Worm (Caenorhabditis elegans): ENCODE data around the gene cdk-1.

cdk-1 gene

ce11 chrIII:9772394-9772793 is 25.1 kb downstream of the cdk-1 start:
- TF ChIP-seq hmg-4 (GFP tag; optimal IDR thresholded peaks at IDR 0.05) (no peak), ets-7 (tag; optimal IDR thresholded peaks at IDR 0.05) (no peak), aly-1 (tag; optimal IDR thresholded peaks at IDR 0.05) (no peak), tra-4 (tag; optimal IDR thresholded peaks at IDR 0.05) (no peak), ama-1 (optimal IDR thresholded peaks at IDR 0.05) (no peak), flt-1 (GFP tag; IDR thresholded peaks at IDR 0.05) (no peak), ceh-36 (tag; optimal IDR thresholded peaks at IDR 0.05) (no peak), ceh-13 (GFP tag; optimal IDR thresholded peaks at IDR 0.05) (no peak), hmbx-1 (tag; optimal IDR thresholded peaks at IDR 0.05) (no peak), sea-1 (GFP tag; conservative IDR thresholded peaks at IDR 0.05) (no peak)

ce11 chrIII:9775916-9776315 is 28.6 kb downstream of the cdk-1 start:
- no peak for TF ChIP-seq B0310.2 (tag; optimal IDR thresholded peaks at IDR 0.05)
- TF ChIP-seq scrt-1 (GFP tag; IDR thresholded peaks at IDR 0.05), result no peak
- TF ChIP-seq sea-1 (GFP tag; conservative IDR thresholded peaks at IDR 0.05), result no peak
- TF ChIP-seq tbx-11 (GFP tag; IDR thresholded peaks at IDR 0.05), result no peak
- no peak for TF ChIP-seq hmg-4 (GFP tag; optimal IDR thresholded peaks at IDR 0.05)
- no peak for TF ChIP-seq ceh-36 (tag; optimal IDR thresholded peaks at IDR 0.05)
- TF ChIP-seq tbx-37 (GFP tag; conservative IDR thresholded peaks at IDR 0.05), result no peak
- no peak for TF ChIP-seq hmbx-1 (tag; optimal IDR thresholded peaks at IDR 0.05)
- TF ChIP-seq flt-1 (GFP tag; IDR thresholded peaks at IDR 0.05), result no peak
- no peak for TF ChIP-seq ets-7 (tag; optimal IDR thresholded peaks at IDR 0.05)
- no peak for TF ChIP-seq aly-1 (tag; optimal IDR thresholded peaks at IDR 0.05)
- no peak for TF ChIP-seq ceh-13 (GFP tag; optimal IDR thresholded peaks at IDR 0.05)
- no peak for TF ChIP-seq F13C5.2 (tag; optimal IDR thresholded peaks at IDR 0.05)
- TF ChIP-seq tra-4 (tag; optimal IDR thresholded peaks at IDR 0.05), result no peak
- no peak for TF ChIP-seq pes-1 (GFP tag; IDR thresholded peaks at IDR 0.05)
- no peak for TF ChIP-seq ama-1 (optimal IDR thresholded peaks at IDR 0.05)
- no peak for TF ChIP-seq hnd-1 (tag; optimal IDR thresholded peaks at IDR 0.05)

- no peak for TF ChIP-seq pes-1 (GFP tag; IDR thresholded peaks at IDR 0.05)
- TF ChIP-seq F13C5.2 (tag; optimal IDR thresholded peaks at IDR 0.05), result no peak
- no peak for TF ChIP-seq B0310.2 (tag; optimal IDR thresholded peaks at IDR 0.05)
- TF ChIP-seq hmg-4 (GFP tag; optimal IDR thresholded peaks at IDR 0.05), result no peak
- no peak for TF ChIP-seq tra-4 (tag; optimal IDR thresholded peaks at IDR 0.05)
- no peak for TF ChIP-seq aly-1 (tag; optimal IDR thresholded peaks at IDR 0.05)
- no peak for TF ChIP-seq ceh-36 (tag; optimal IDR thresholded peaks at IDR 0.05)
- no peak for TF ChIP-seq ets-7 (tag; optimal IDR thresholded peaks at IDR 0.05)
Measured at ce11 chrIII:9776323-9776722, 29.1 kb downstream of the cdk-1 start, which contains the start of gene usp-46. TSS of gene usp-46 (plus strand) at chrIII:9776623.

- no peak for TF ChIP-seq ceh-13 (GFP tag; optimal IDR thresholded peaks at IDR 0.05)
- no peak for TF ChIP-seq B0310.2 (tag; optimal IDR thresholded peaks at IDR 0.05)
- TF ChIP-seq aly-1 (tag; optimal IDR thresholded peaks at IDR 0.05), result no peak
- TF ChIP-seq pes-1 (GFP tag; IDR thresholded peaks at IDR 0.05), result no peak
- no peak for TF ChIP-seq ceh-36 (tag; optimal IDR thresholded peaks at IDR 0.05)
- no peak for TF ChIP-seq F13C5.2 (tag; optimal IDR thresholded peaks at IDR 0.05)
- no peak for TF ChIP-seq hmbx-1 (tag; optimal IDR thresholded peaks at IDR 0.05)
- TF ChIP-seq ama-1 (optimal IDR thresholded peaks at IDR 0.05), result no peak
- no peak for TF ChIP-seq hnd-1 (tag; optimal IDR thresholded peaks at IDR 0.05)
Measured at ce11 chrIII:9779080-9779479, 31.8 kb downstream of the cdk-1 start.

ce11 chrIII:9780254-9780653 is 33.0 kb downstream of the cdk-1 start, which contains the start of gene sqv-3:
TSS of gene sqv-3 (minus strand) at chrIII:9780354.
- no peak for TF ChIP-seq F13C5.2 (tag; optimal IDR thresholded peaks at IDR 0.05)
- TF ChIP-seq pes-1 (GFP tag; IDR thresholded peaks at IDR 0.05), result no peak
- no peak for TF ChIP-seq scrt-1 (GFP tag; IDR thresholded peaks at IDR 0.05)
- no peak for TF ChIP-seq tbx-37 (GFP tag; conservative IDR thresholded peaks at IDR 0.05)
- no peak for TF ChIP-seq aly-1 (tag; optimal IDR thresholded peaks at IDR 0.05)

ce11 chrIII:9780665-9781304 is 33.5 kb downstream of the cdk-1 start, which contains the start of gene vha-1:
TSS of gene vha-1 (plus strand) at chrIII:9781254.
- TF ChIP-seq F13C5.2 (tag; optimal IDR thresholded peaks at IDR 0.05), result peak; percentile 54
- no peak for TF ChIP-seq hnd-1 (tag; optimal IDR thresholded peaks at IDR 0.05)
- 0 out of 2 replicates have a peak, but pooled peaks have one; percentile 31 for TF ChIP-seq pes-1 (GFP tag; IDR thresholded peaks at IDR 0.05)
- TF ChIP-seq ceh-13 (GFP tag; optimal IDR thresholded peaks at IDR 0.05), result no peak
- 0 out of 2 replicates have a peak, but pooled peaks have one; percentile 58 for TF ChIP-seq sea-1 (GFP tag; conservative IDR thresholded peaks at IDR 0.05)

- TF ChIP-seq aly-1 (tag; optimal IDR thresholded peaks at IDR 0.05), result no peak
- no peak for TF ChIP-seq scrt-1 (GFP tag; IDR thresholded peaks at IDR 0.05)
- no peak for TF ChIP-seq F13C5.2 (tag; optimal IDR thresholded peaks at IDR 0.05)
- no peak for TF ChIP-seq sea-1 (GFP tag; conservative IDR thresholded peaks at IDR 0.05)
- peak; percentile 27 for TF ChIP-seq ama-1 (optimal IDR thresholded peaks at IDR 0.05)
- no peak for TF ChIP-seq tra-4 (tag; optimal IDR thresholded peaks at IDR 0.05)
- TF ChIP-seq hmg-4 (GFP tag; optimal IDR thresholded peaks at IDR 0.05), result no peak
Measured at ce11 chrIII:9782011-9782436, 34.8 kb downstream of the cdk-1 start, which contains the start of gene vha-2. TSS of gene vha-2 (plus strand) at chrIII:9782164.

- no peak for TF ChIP-seq ceh-36 (tag; optimal IDR thresholded peaks at IDR 0.05)
- TF ChIP-seq B0310.2 (tag; optimal IDR thresholded peaks at IDR 0.05), result no peak
- no peak for TF ChIP-seq pes-1 (GFP tag; IDR thresholded peaks at IDR 0.05)
- no peak for TF ChIP-seq aly-1 (tag; optimal IDR thresholded peaks at IDR 0.05)
- no peak for TF ChIP-seq flt-1 (GFP tag; IDR thresholded peaks at IDR 0.05)
- no peak for TF ChIP-seq hmbx-1 (tag; optimal IDR thresholded peaks at IDR 0.05)
- TF ChIP-seq tbx-11 (GFP tag; IDR thresholded peaks at IDR 0.05), result no peak
- TF ChIP-seq sea-1 (GFP tag; conservative IDR thresholded peaks at IDR 0.05), result no peak
- no peak for TF ChIP-seq ceh-13 (GFP tag; optimal IDR thresholded peaks at IDR 0.05)
- no peak for TF ChIP-seq scrt-1 (GFP tag; IDR thresholded peaks at IDR 0.05)
- TF ChIP-seq F13C5.2 (tag; optimal IDR thresholded peaks at IDR 0.05), result no peak
- TF ChIP-seq ama-1 (optimal IDR thresholded peaks at IDR 0.05), result no peak
- TF ChIP-seq tra-4 (tag; optimal IDR thresholded peaks at IDR 0.05), result no peak
- no peak for TF ChIP-seq ets-7 (tag; optimal IDR thresholded peaks at IDR 0.05)
Measured at ce11 chrIII:9782483-9783081, 35.3 kb downstream of the cdk-1 start, which contains the start of gene R10E11.6. TSS of gene R10E11.6 (plus strand) at chrIII:9783006.
